Worm (Caenorhabditis elegans): ENCODE results near the gene C08A9.10.

Gene C08A9.10

DNA sequence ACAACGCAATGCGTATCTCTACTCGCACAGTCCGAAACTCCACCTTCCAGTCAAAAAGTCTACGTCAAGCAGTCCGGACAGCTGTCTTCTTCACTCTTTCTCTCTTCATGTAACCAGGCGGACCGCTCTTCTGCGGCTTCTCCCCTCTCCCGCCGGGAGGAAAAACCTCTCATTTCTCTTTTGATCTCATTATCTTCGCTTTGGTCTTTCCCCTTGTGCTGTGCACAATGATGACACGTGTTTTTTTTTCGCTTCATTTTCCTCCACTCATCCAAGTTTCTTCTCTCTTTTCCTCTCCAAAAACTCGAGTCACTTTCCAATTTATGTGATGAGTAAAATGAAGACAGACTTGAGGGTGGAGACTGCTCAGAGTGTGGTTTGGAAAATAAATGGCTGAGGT, 38.0 kb upstream of the C08A9.10 start, which contains the start of gene F35B3.7 (continued):
- TF ChIP-seq sox-4 (tag; optimal IDR thresholded peaks at IDR 0.05) (no peak), dmd-4 (tag; optimal IDR thresholded peaks at IDR 0.05; ENCODE audit: borderline replicate concordance) (no peak)

DNA sequence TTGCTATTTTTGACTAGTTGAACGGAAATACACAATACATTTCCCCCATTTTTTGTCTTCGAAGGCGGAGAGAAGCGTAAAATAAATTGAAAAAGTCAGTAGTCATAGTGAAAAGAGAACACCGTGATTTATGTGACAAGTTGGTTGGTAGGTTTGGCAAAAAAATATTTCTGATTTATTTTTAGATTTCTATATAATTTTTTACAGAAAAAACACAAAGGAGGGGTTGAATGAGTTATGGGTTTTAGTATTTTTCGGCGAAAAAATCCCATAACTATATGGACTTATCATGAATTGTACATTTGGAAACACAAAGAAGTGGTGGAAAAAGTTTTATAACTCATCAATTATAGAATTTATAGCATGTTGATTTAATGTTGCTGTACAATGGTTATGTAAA, 35.5 kb upstream of the C08A9.10 start, which contains the start of gene C30G4.2:
Gene C30G4.2 (minus strand): TSS at position 101 of the 400 bp plus-strand sequence.
- no peak for TF ChIP-seq zip-5 (tag; optimal IDR thresholded peaks at IDR 0.05)
- no peak for TF ChIP-seq ref-2 (tag; optimal IDR thresholded peaks at IDR 0.05)
- no peak for TF ChIP-seq pax-1 (tag; optimal IDR thresholded peaks at IDR 0.05)
- no peak for TF ChIP-seq dmd-4 (tag; optimal IDR thresholded peaks at IDR 0.05; ENCODE audit: borderline replicate concordance)
- no peak for TF ChIP-seq unc-55 (GFP tag; optimal IDR thresholded peaks at IDR 0.05)
- no peak for TF ChIP-seq ceh-18 (tag; optimal IDR thresholded peaks at IDR 0.05)
- TF ChIP-seq tbx-2 (tag; optimal IDR thresholded peaks at IDR 0.05): no peak
- no peak for TF ChIP-seq syd-9 (tag; optimal IDR thresholded peaks at IDR 0.05)
- no peak for TF ChIP-seq ahr-1 (tag; optimal IDR thresholded peaks at IDR 0.05)
- no peak for TF ChIP-seq lim-6 (tag; optimal IDR thresholded peaks at IDR 0.05)
- no peak for TF ChIP-seq pat-9 (tag; optimal IDR thresholded peaks at IDR 0.05)
- no peak for TF ChIP-seq unc-42 (tag; optimal IDR thresholded peaks at IDR 0.05)
- TF ChIP-seq sox-4 (tag; optimal IDR thresholded peaks at IDR 0.05): no peak
- no peak for TF ChIP-seq ceh-6 (GFP tag; optimal IDR thresholded peaks at IDR 0.05)
- no peak for TF ChIP-seq ceh-2 (tag; optimal IDR thresholded peaks at IDR 0.05)
- TF ChIP-seq rnt-1 (tag; optimal IDR thresholded peaks at IDR 0.05): no peak
- TF ChIP-seq pha-2 (tag; optimal IDR thresholded peaks at IDR 0.05): no peak

DNA sequence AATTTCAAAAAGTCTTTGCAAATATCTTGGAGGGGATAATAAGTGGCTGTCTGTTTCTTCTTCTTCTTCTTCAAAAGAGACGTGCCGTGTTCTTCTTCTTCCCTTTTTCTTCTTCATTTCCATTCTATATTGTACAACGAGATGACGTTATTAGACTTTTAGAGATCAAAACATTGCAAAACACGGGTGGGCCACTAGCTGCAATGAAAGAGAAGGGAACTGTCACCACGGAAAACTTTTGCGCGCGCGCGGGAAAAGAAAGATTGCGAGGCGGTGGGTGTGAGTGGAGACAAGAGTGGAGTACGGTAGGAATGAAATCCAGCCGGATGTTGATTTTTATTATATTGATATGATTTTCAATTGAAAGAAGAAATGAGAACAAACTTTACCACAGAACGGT, 26.9 kb upstream of the C08A9.10 start:
- TF ChIP-seq sdc-2 (tag; optimal IDR thresholded peaks at IDR 0.05) (no peak), lin-11 (tag; optimal IDR thresholded peaks at IDR 0.05) (no peak), npax-4 (tag; optimal IDR thresholded peaks at IDR 0.05) (no peak), zip-5 (tag; optimal IDR thresholded peaks at IDR 0.05) (no peak), K02D7.2 (tag; optimal IDR thresholded peaks at IDR 0.05) (no peak), sox-2 (GFP tag; IDR thresholded peaks at IDR 0.05) (no peak), fkh-6 (tag; optimal IDR thresholded peaks at IDR 0.05) (no peak), sox-4 (tag; optimal IDR thresholded peaks at IDR 0.05) (no peak), mec-3 (tag; optimal IDR thresholded peaks at IDR 0.05; ENCODE audit: borderline replicate concordance) (no peak)

DNA sequence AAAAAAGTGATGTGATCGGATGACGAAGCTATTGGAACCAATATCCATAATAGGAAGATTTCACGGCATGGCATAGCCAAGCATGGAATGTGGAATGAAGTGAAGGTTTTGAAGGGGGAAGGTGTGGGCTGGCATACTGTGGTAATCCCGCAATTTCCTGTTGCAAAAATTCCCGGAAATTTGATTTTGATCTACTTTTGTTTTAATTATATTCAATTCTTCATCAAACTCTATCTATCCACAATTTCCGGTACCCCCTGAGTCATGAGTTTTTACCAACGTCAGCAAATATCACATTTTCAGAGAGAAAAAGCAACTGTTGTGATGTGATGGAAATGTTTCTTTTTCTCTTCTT, 25.5 kb upstream of the C08A9.10 start, which contains the start of gene gcy-11:
Gene gcy-11 (minus strand): TSS at position 101 of the 355 bp plus-strand sequence.
- TF ChIP-seq unc-3 (GFP tag; conservative IDR thresholded peaks at IDR 0.05) (no peak), unc-3 (tag; optimal IDR thresholded peaks at IDR 0.05) (no peak), npax-4 (tag; optimal IDR thresholded peaks at IDR 0.05) (no peak), madf-2 (tag; optimal IDR thresholded peaks at IDR 0.05) (no peak)

DNA sequence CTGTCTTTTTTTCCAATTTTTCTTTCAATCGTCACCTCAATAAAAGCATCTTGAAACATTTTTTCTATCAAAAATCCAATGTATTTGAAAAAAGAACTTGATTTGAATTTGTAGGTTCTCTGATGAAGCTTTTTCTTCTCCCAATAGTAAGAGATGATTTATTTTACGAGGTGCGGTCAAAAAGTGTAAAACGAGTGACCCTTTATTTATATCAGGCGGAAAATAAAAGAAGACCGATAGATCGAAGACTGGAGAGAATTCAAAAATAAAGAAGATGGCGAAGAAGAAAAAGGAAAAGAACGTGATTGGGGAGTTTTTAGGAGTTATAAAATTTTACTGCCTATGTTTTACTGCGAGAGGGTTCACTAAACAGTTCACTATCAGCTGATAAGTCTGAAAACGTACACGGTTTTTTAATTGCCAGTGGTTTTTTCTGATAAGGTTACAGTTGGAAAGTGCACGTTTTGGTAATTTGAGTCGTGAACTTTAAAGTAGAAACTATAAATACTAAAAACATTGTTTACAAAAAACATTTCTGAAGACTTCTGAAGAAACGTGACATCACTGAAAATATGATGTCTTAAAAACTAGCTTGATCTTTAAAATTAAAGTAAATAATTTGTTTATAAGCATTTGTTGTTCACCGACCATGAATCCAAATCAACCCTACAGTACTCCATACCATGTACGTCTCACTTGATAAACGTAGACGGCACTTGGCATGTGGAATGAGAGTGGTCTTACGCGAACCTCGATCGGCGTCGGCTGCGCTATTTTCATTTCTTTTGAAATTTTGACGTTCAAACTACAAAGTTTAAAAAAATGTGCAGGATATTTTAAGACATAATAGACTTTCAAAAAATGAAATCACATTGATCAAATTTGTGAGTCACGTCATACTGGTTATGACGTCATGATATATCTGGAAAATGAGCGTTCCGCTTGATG, 24.9 kb upstream of the C08A9.10 start:
- TF ChIP-seq sdc-2 (tag; optimal IDR thresholded peaks at IDR 0.05) (no peak), ceh-34 (tag; optimal IDR thresholded peaks at IDR 0.05) (no peak), sox-4 (tag; optimal IDR thresholded peaks at IDR 0.05) (no peak), T23F11.4 (GFP tag; optimal IDR thresholded peaks at IDR 0.05) (no peak), ceh-6 (GFP tag; optimal IDR thresholded peaks at IDR 0.05) (no peak), K09A11.1 (tag; optimal IDR thresholded peaks at IDR 0.05; ENCODE audit: insufficient read depth) (no peak), ceh-45 (GFP tag; IDR thresholded peaks at IDR 0.05) (no peak), ceh-2 (tag; optimal IDR thresholded peaks at IDR 0.05) (no peak), C08G9.2 (tag; optimal IDR thresholded peaks at IDR 0.05) (no peak), ceh-14 (tag; optimal IDR thresholded peaks at IDR 0.05) (no peak), pax-1 (tag; optimal IDR thresholded peaks at IDR 0.05) (no peak), ttx-3 (tag; optimal IDR thresholded peaks at IDR 0.05) (no peak), dve-1 (tag; optimal IDR thresholded peaks at IDR 0.05) (no peak), pqm-1 (tag; optimal IDR thresholded peaks at IDR 0.05) (no peak), nhr-232 (tag; optimal IDR thresholded peaks at IDR 0.05) (no peak)
